Fruit fly (Drosophila melanogaster): ENCODE results near the gene CG9286.

- TF ChIP-seq Sin3A (optimal IDR thresholded peaks at IDR 0.05) (no peak), h (optimal IDR thresholded peaks at IDR 0.05) (no peak), insv (optimal IDR thresholded peaks at IDR 0.05) (no peak), psq (optimal IDR thresholded peaks at IDR 0.05) (no peak)
Measured at dm6 chr3R:13811737-13812136, 31.0 kb downstream of the CG9286 start.
